Fruit fly (Drosophila melanogaster) whole organism, embryonic: ENCODE measurements around the gene CG42232.

Experiments used
- B-H1 ChIP-seq: fragments of 200-800 bp; sonication (Bioruptor generic); IDR thresholded peaks from 3 replicates; pipeline ENCODE4 v1.3.6; 2022; ENCODE audit warnings: missing biosample characterization, missing genetic modification characterization
- CG11085 ChIP-seq: fragments of 200-800 bp; sonication (Bioruptor generic); IDR thresholded peaks from 2 replicates; pipeline ENCODE4 v1.3.6; 2022; ENCODE audit warnings: missing biosample characterization, missing genetic modification characterization
- CG12104 ChIP-seq: fragments of 200-800 bp; sonication (Bioruptor generic); optimal IDR thresholded peaks from 3 replicates; lab custom pipeline; 2016; ENCODE audit warnings: missing biosample characterization, missing genetic modification characterization
- CG12299 ChIP-seq: fragments of 200-800 bp; sonication (Bioruptor generic); optimal IDR thresholded peaks from 2 replicates; lab custom pipeline; 2018; ENCODE audit warnings: missing biosample characterization, mild to moderate bottlenecking, missing genetic modification characterization
- CG12744 ChIP-seq: fragments of 200-800 bp; sonication (Bioruptor generic); optimal IDR thresholded peaks from 2 replicates; lab custom pipeline; 2016; ENCODE audit warnings: missing biosample characterization, missing genetic modification characterization
- CG12942 ChIP-seq: fragments of 200-800 bp; sonication (Bioruptor generic); optimal IDR thresholded peaks from 3 replicates; lab custom pipeline; 2016; ENCODE audit warnings: missing biosample characterization, missing genetic modification characterization
- CG17361 ChIP-seq: fragments of 200-800 bp; sonication (Bioruptor generic); IDR thresholded peaks from 3 replicates; pipeline ENCODE4 v1.3.6; 2022; ENCODE audit warnings: missing biosample characterization, missing genetic modification characterization
- CG18619 ChIP-seq: fragments of 200-800 bp; sonication (Bioruptor generic); optimal IDR thresholded peaks from 3 replicates; lab custom pipeline; 2017; ENCODE audit warnings: missing biosample characterization, mild to moderate bottlenecking, missing genetic modification characterization
- CG2116 ChIP-seq: fragments of 200-800 bp; sonication (Bioruptor generic); optimal IDR thresholded peaks from 3 replicates; lab custom pipeline; 2018; ENCODE audit warnings: missing biosample characterization, mild to moderate bottlenecking, missing genetic modification characterization
- CG2199 ChIP-seq: fragments of 200-800 bp; sonication (Bioruptor generic); IDR thresholded peaks from 3 replicates; pipeline ENCODE4 v1.3.6; 2022; ENCODE audit warnings: missing biosample characterization, missing genetic modification characterization
- CG2202 ChIP-seq: fragments of 200-800 bp; sonication (Bioruptor generic); optimal IDR thresholded peaks from 2 replicates; lab custom pipeline; 2018; ENCODE audit warnings: missing biosample characterization, mild to moderate bottlenecking, missing genetic modification characterization
- CG30431 ChIP-seq: fragments of 200-800 bp; sonication (Bioruptor generic); optimal IDR thresholded peaks from 2 replicates; lab custom pipeline; 2017; ENCODE audit warnings: missing biosample characterization, missing genetic modification characterization
- CG31224 ChIP-seq: fragments of 200-800 bp; sonication (Bioruptor generic); IDR thresholded peaks from 2 replicates; pipeline ENCODE4 v1.3.6; 2022; ENCODE audit warnings: missing biosample characterization, missing genetic modification characterization
- CG32767 ChIP-seq: fragments of 200-800 bp; sonication (Bioruptor generic); IDR thresholded peaks from 2 replicates; pipeline ENCODE4 v1.3.6; 2022; ENCODE audit warnings: missing biosample characterization, missing genetic modification characterization
- CG33213 ChIP-seq: fragments of 200-800 bp; sonication (Bioruptor generic); optimal IDR thresholded peaks from 3 replicates; lab custom pipeline; 2016; ENCODE audit warnings: missing biosample characterization, missing genetic modification characterization
- CG3726 ChIP-seq: fragments of 200-800 bp; sonication (Bioruptor generic); IDR thresholded peaks from 3 replicates; pipeline ENCODE4, ENCODE4 v1.3.6; 2022; ENCODE audit warnings: missing biosample characterization, missing genetic modification characterization
- CG7372 ChIP-seq: fragments of 200-800 bp; sonication (Bioruptor generic); IDR thresholded peaks from 2 replicates; pipeline ENCODE4 v1.3.6; 2022; ENCODE audit warnings: missing biosample characterization, missing genetic modification characterization
- CG7745 ChIP-seq: fragments of 200-800 bp; sonication (Bioruptor generic); optimal IDR thresholded peaks from 2 replicates; lab custom pipeline; 2018; ENCODE audit warnings: missing biosample characterization, mild to moderate bottlenecking, missing genetic modification characterization, moderate library complexity
- CG7786 ChIP-seq: fragments of 200-800 bp; sonication (Bioruptor generic); optimal IDR thresholded peaks from 2 replicates; lab custom pipeline; 2016; ENCODE audit warnings: missing biosample characterization, missing genetic modification characterization
- CG7839 ChIP-seq: fragments of 200-800 bp; sonication (Bioruptor generic); optimal IDR thresholded peaks from 3 replicates; lab custom pipeline; 2018; ENCODE audit warnings: missing biosample characterization, mild to moderate bottlenecking, missing genetic modification characterization, moderate library complexity
- CTCF ChIP-seq: fragments of 200-800 bp; sonication (Bioruptor generic); optimal IDR thresholded peaks from 2 replicates; lab custom pipeline; 2017; ENCODE audit warnings: missing biosample characterization, mild to moderate bottlenecking, missing genetic modification characterization, moderate library complexity
- Camta ChIP-seq: fragments of 200-800 bp; sonication (Bioruptor generic); optimal IDR thresholded peaks from 2 replicates; lab custom pipeline; 2016; ENCODE audit warnings: missing biosample characterization, missing genetic modification characterization
- Deaf1 ChIP-seq: fragments of 200-800 bp; optimal IDR thresholded peaks from 3 replicates; lab custom pipeline; 2019; ENCODE audit warnings: missing biosample characterization, mild to moderate bottlenecking, missing genetic modification characterization, moderate library complexity
- Dll ChIP-seq: fragments of 200-800 bp; sonication (Bioruptor generic); IDR thresholded peaks from 4 replicates; pipeline ENCODE4 v1.3.6; 2022; ENCODE audit warnings: missing biosample characterization, missing genetic modification characterization; ENCODE audit not compliant: partially characterized antibody
- Dp ChIP-seq: fragments of 200-800 bp; sonication (Bioruptor generic); optimal IDR thresholded peaks from 2 replicates; lab custom pipeline; 2018; ENCODE audit warnings: missing biosample characterization, mild to moderate bottlenecking, missing genetic modification characterization, moderate library complexity
- H2.0 ChIP-seq: fragments of 200-800 bp; sonication (Bioruptor generic); IDR thresholded peaks from 2 replicates; pipeline ENCODE4 v1.3.6; 2022; ENCODE audit warnings: missing biosample characterization, missing genetic modification characterization
- Hr39 ChIP-seq: fragments of >200 bp; optimal IDR thresholded peaks from 2 replicates; lab custom pipeline; 2017
- Hr51 ChIP-seq, 2 experiments: fragments of 200-800 bp; sonication (Bioruptor generic); optimal IDR thresholded peaks; 2 replicates in 1 of 2; 3 replicates in 1 of 2; lab custom pipeline; 2016 to 2018; ENCODE audit warnings: missing biosample characterization in 2 of 2, missing genetic modification characterization in 2 of 2, mild to moderate bottlenecking in 1 of 2, moderate library complexity in 1 of 2
- Optix ChIP-seq: fragments of 200-800 bp; sonication (Bioruptor generic); IDR thresholded peaks from 3 replicates; pipeline ENCODE4 v1.3.6; 2022; ENCODE audit warnings: missing biosample characterization, missing genetic modification characterization
- Rfx ChIP-seq: fragments of 200-800 bp; sonication (Bioruptor generic); IDR thresholded peaks from 2 replicates; pipeline ENCODE4 v1.3.6; 2022; ENCODE audit warnings: missing biosample characterization, missing genetic modification characterization
- Side ChIP-seq: fragments of 200-800 bp; sonication (Bioruptor generic); optimal IDR thresholded peaks from 2 replicates; lab custom pipeline; 2016; ENCODE audit warnings: missing biosample characterization, missing genetic modification characterization
- Six4 ChIP-seq: fragments of 200-800 bp; sonication (Bioruptor generic); optimal IDR thresholded peaks from 2 replicates; lab custom pipeline; 2016; ENCODE audit warnings: missing biosample characterization, missing genetic modification characterization
- Sry-β ChIP-seq: fragments of 200-800 bp; sonication (Bioruptor generic); optimal IDR thresholded peaks from 2 replicates; lab custom pipeline; 2018; ENCODE audit warnings: missing biosample characterization, mild to moderate bottlenecking, missing genetic modification characterization, moderate library complexity
- Tbp ChIP-seq: fragments of >200 bp; optimal IDR thresholded peaks from 2 replicates; lab custom pipeline; 2018; ENCODE audit warnings: missing biosample characterization, missing genetic modification characterization
- abd-A ChIP-seq: fragments of 200-800 bp; sonication (Bioruptor generic); optimal IDR thresholded peaks from 3 replicates; lab custom pipeline; 2019; ENCODE audit warnings: missing biosample characterization, mild to moderate bottlenecking, missing genetic modification characterization, moderate library complexity
- cad ChIP-seq: fragments of >200 bp; optimal IDR thresholded peaks from 2 replicates; lab custom pipeline; 2017; ENCODE audit warnings: missing biosample characterization, missing genetic modification characterization
- croc ChIP-seq: fragments of 200-800 bp; sonication (Bioruptor generic); conservative IDR thresholded peaks from 3 replicates; pipeline ENCODE4 v1.3.6; 2022; ENCODE audit warnings: missing biosample characterization, missing genetic modification characterization
- dm ChIP-seq: fragments of 200-800 bp; sonication (Bioruptor generic); optimal IDR thresholded peaks from 3 replicates; lab custom pipeline; 2016; ENCODE audit warnings: missing biosample characterization, missing genetic modification characterization
- ewg ChIP-seq: fragments of 200-800 bp; sonication (Bioruptor generic); optimal IDR thresholded peaks from 3 replicates; lab custom pipeline; 2017; ENCODE audit warnings: mild to moderate bottlenecking, missing biosample characterization, missing genetic modification reagents, missing genetic modification characterization
- gce ChIP-seq: fragments of 200-800 bp; sonication (Bioruptor generic); IDR thresholded peaks from 3 replicates; pipeline ENCODE4 v1.3.6; 2022; ENCODE audit warnings: missing biosample characterization, missing genetic modification characterization
- her ChIP-seq: fragments of 200-800 bp; sonication (Bioruptor generic); optimal IDR thresholded peaks from 2 replicates; lab custom pipeline; 2016; ENCODE audit warnings: missing biosample characterization, missing genetic modification characterization
- nmo ChIP-seq: fragments of 200-800 bp; sonication (Bioruptor generic); optimal IDR thresholded peaks from 2 replicates; lab custom pipeline; 2018; ENCODE audit warnings: missing biosample characterization, mild to moderate bottlenecking, missing genetic modification characterization, moderate library complexity
- run ChIP-seq: fragments of 200-800 bp; sonication (Bioruptor generic); optimal IDR thresholded peaks from 3 replicates; lab custom pipeline; 2018; ENCODE audit warnings: missing biosample characterization, mild to moderate bottlenecking, missing genetic modification characterization
- tgo ChIP-seq: fragments of 200-800 bp; sonication (Bioruptor generic); IDR thresholded peaks from 3 replicates; pipeline ENCODE4 v1.3.6; 2022; ENCODE audit warnings: missing biosample characterization, missing genetic modification characterization
- tll ChIP-seq, 2 experiments: fragments of 200-800 bp in 1 of 2; fragments of >200 bp in 1 of 2; sonication (Bioruptor generic) in 1 of 2; optimal IDR thresholded peaks; 2 replicates each; lab custom pipeline; 2017 to 2019; ENCODE audit warnings: missing biosample characterization in 2 of 2, missing genetic modification characterization in 2 of 2, mild to moderate bottlenecking in 1 of 2, moderate library complexity in 1 of 2
- toy ChIP-seq: fragments of 200-800 bp; sonication (Bioruptor generic); IDR thresholded peaks from 2 replicates; pipeline ENCODE4 v1.3.6; 2022; ENCODE audit warnings: missing biosample characterization, missing genetic modification characterization
- tup ChIP-seq: fragments of 200-800 bp; sonication (Bioruptor generic); optimal IDR thresholded peaks from 2 replicates; lab custom pipeline; 2016; ENCODE audit warnings: missing biosample characterization, mild to moderate bottlenecking, missing genetic modification characterization, moderate library complexity
- vnd ChIP-seq: fragments of 200-800 bp; sonication (Bioruptor generic); IDR thresholded peaks from 3 replicates; pipeline ENCODE4 v1.3.6; 2022; ENCODE audit warnings: missing biosample characterization, missing genetic modification characterization; ENCODE audit not compliant: partially characterized antibody
- wor ChIP-seq: fragments of 200-800 bp; sonication (Bioruptor generic); IDR thresholded peaks from 2 replicates; pipeline ENCODE4 v1.3.6; 2022; ENCODE audit warnings: missing biosample characterization, missing genetic modification characterization
- zen ChIP-seq: fragments of 200-800 bp; sonication (Bioruptor generic); optimal IDR thresholded peaks from 3 replicates; lab custom pipeline; 2018; ENCODE audit warnings: missing biosample characterization, mild to moderate bottlenecking, missing genetic modification characterization, moderate library complexity

CG42232 gene

dm6 chr3R:16449187-16449973 is 20.1 kb downstream of the CG42232 start (continued):
- TF ChIP-seq CG7745 (tag; lab: Kevin White, UChicago) (peak; percentile 75), tgo (GFP tag; lab: Robert Waterston, UW) (peak; percentile 92), abd-A (tag; lab: Kevin White, UChicago) (no peak), her (GFP tag; lab: Kevin White, UChicago) (peak; percentile 75), Tbp (GFP tag; lab: Kevin White, UChicago) (no peak), CG12104 (GFP tag; lab: Kevin White, UChicago) (peak; percentile 88), CG3726 (GFP tag; lab: Robert Waterston, UW) (peak; percentile 92; the same call in 2 of the 3 replicates), Camta (GFP tag; lab: Kevin White, UChicago) (peak; percentile 88), Dp (GFP tag; lab: Kevin White, UChicago) (no peak), CG17361 (peak; percentile 97), H2.0 (GFP tag; lab: Robert Waterston, UW) (peak; percentile 96), CG12744 (peak; percentile 75), Dll (GFP tag; lab: Robert Waterston, UW) (0 out of 4 replicates have a peak, but pooled peaks have one; percentile 24), CG18619 (GFP tag; lab: Kevin White, UChicago) (peak; percentile 89), CG31224 (GFP tag; lab: Robert Waterston, UW) (peak; percentile 85), CG12942 (peak; percentile 85), dm (GFP tag; lab: Kevin White, UChicago) (peak; percentile 82), nmo (GFP tag; lab: Kevin White, UChicago) (peak; percentile 97), CG2202 (peak; percentile 89), CTCF (GFP tag; lab: Kevin White, UChicago) (peak; percentile 48), CG2199 (peak; percentile 98), ewg (peak; percentile 91), CG32767 (peak; percentile 88), CG7786 (GFP tag; lab: Kevin White, UChicago) (peak; percentile 91), tup (GFP tag; lab: Kevin White, UChicago) (peak; percentile 84), B-H1 (peak; percentile 89), cad (GFP tag; lab: Kevin White, UChicago) (no peak), CG11085 (GFP tag; lab: Robert Waterston, UW) (peak; percentile 88), CG12299 (tag; lab: Kevin White, UChicago) (peak; percentile 83), CG30431 (GFP tag; lab: Kevin White, UChicago) (peak; percentile 94), Hr51 (GFP tag; optimal IDR thresholded peaks at IDR 0.05; lab: Kevin White, UChicago) (peak; percentile 81 to 83), CG33213 (GFP tag; lab: Kevin White, UChicago) (peak; percentile 92), gce (GFP tag; lab: Robert Waterston, UW) (peak; percentile 96), Optix (GFP tag; lab: Robert Waterston, UW) (peak; percentile 94), Side (GFP tag; lab: Kevin White, UChicago) (peak; percentile 91), wor (GFP tag; lab: Robert Waterston, UW) (peak; percentile 94), Rfx (peak; percentile 90), toy (peak; percentile 65; the same call in 1 of the 2 replicates), Sry-β (GFP tag; lab: Kevin White, UChicago) (peak; percentile 60), vnd (GFP tag; lab: Robert Waterston, UW) (peak; percentile 12; the same call in 1 of the 3 replicates), run (tag; lab: Kevin White, UChicago) (peak; percentile 77), CG7839 (tag; lab: Kevin White, UChicago) (peak; percentile 96), tll (GFP tag; optimal IDR thresholded peaks at IDR 0.05; lab: Kevin White, UChicago) (no peak), CG2116 (GFP tag; lab: Kevin White, UChicago) (peak; percentile 43), zen (tag; lab: Kevin White, UChicago) (peak; percentile 93), CG7372 (peak; percentile 88), Deaf1 (tag; lab: Kevin White, UChicago) (peak; percentile 57), Hr39 (lab: Kevin White, UChicago) (no peak), croc (GFP tag; lab: Robert Waterston, UW) (peak; percentile 97), Six4 (GFP tag; lab: Kevin White, UChicago) (peak; percentile 93)
